Fruit fly (Drosophila melanogaster) whole organism, adult: ENCODE measurements around the gene CG42324.

Source experiments
- CG12768 ChIP-seq: fragments of 200-800 bp; sonication (Bioruptor generic); optimal IDR thresholded peaks from 2 replicates; lab custom pipeline; 2017; ENCODE audit warnings: missing biosample characterization, missing genetic modification characterization, mild to moderate bottlenecking, moderate library complexity, missing genetic modification reagents
- CG1620 ChIP-seq: fragments of 200-800 bp; sonication (Bioruptor generic); optimal IDR thresholded peaks from 2 replicates; lab custom pipeline; 2016; ENCODE audit warnings: missing biosample characterization, missing genetic modification characterization
- CG5204 ChIP-seq: fragments of 200-800 bp; sonication (Bioruptor generic); optimal IDR thresholded peaks from 2 replicates; lab custom pipeline; 2016; ENCODE audit warnings: missing biosample characterization, missing genetic modification characterization
- CG7045 ChIP-seq: fragments of 200-800 bp; sonication (Bioruptor generic); optimal IDR thresholded peaks from 2 replicates; lab custom pipeline; 2017; ENCODE audit warnings: missing biosample characterization, mild to moderate bottlenecking, missing genetic modification characterization
- CG7101 ChIP-seq: fragments of 200-800 bp; sonication (Bioruptor generic); optimal IDR thresholded peaks from 2 replicates; lab custom pipeline; 2018; ENCODE audit warnings: missing biosample characterization, mild to moderate bottlenecking, missing genetic modification characterization, moderate library complexity
- Clk ChIP-seq: fragments of 200-800 bp; sonication (Bioruptor generic); optimal IDR thresholded peaks from 2 replicates; lab custom pipeline; 2017; ENCODE audit warnings: missing biosample characterization, missing genetic modification characterization
- Crg-1 ChIP-seq: fragments of 200-800 bp; sonication (Bioruptor generic); optimal IDR thresholded peaks from 2 replicates; lab custom pipeline; 2016; ENCODE audit warnings: missing biosample characterization, missing genetic modification characterization
- Hr96 ChIP-seq: fragments of 200-800 bp; sonication (Bioruptor generic); optimal IDR thresholded peaks from 2 replicates; lab custom pipeline; 2016; ENCODE audit warnings: missing biosample characterization, missing genetic modification characterization
- Mnt ChIP-seq: fragments of 200-800 bp; sonication (Bioruptor generic); optimal IDR thresholded peaks from 2 replicates; lab custom pipeline; 2016; ENCODE audit warnings: missing biosample characterization, mild to moderate bottlenecking, missing genetic modification characterization
- cnc ChIP-seq, 2 experiments: fragments of >200 bp; optimal IDR thresholded peaks; 2 replicates each; lab custom pipeline; 2017
- ovo ChIP-seq: fragments of 200-800 bp; sonication (Bioruptor generic); optimal IDR thresholded peaks from 2 replicates; lab custom pipeline; 2016; ENCODE audit warnings: missing biosample characterization, missing genetic modification characterization
- pad ChIP-seq: fragments of 200-800 bp; sonication (Bioruptor generic); optimal IDR thresholded peaks from 3 replicates; lab custom pipeline; 2017; ENCODE audit warnings: missing biosample characterization, missing genetic modification characterization, mild to moderate bottlenecking, moderate library complexity, missing genetic modification reagents
- toe ChIP-seq: fragments of 200-800 bp; sonication (Bioruptor generic); optimal IDR thresholded peaks from 2 replicates; lab custom pipeline; 2016; ENCODE audit warnings: missing biosample characterization, missing genetic modification characterization

dm6 chr3L:3530588-3531264, 58.5 kb downstream of the CG42324 start:
- TF ChIP-seq CG7045, result no peak
- TF ChIP-seq CG7101 (tag; lab: Kevin White, UChicago), result no peak
- TF ChIP-seq CG5204 (GFP tag; lab: Kevin White, UChicago), result no peak
- TF ChIP-seq Mnt (GFP tag; lab: Kevin White, UChicago), result no peak
- TF ChIP-seq pad (GFP tag; lab: Kevin White, UChicago), result no peak
- TF ChIP-seq Crg-1 (GFP tag; lab: Kevin White, UChicago), result no peak
- no peak for TF ChIP-seq Clk (GFP tag; lab: Kevin White, UChicago)
- no peak for TF ChIP-seq Hr96 (GFP tag; lab: Kevin White, UChicago)
- no peak for TF ChIP-seq ovo (GFP tag; lab: Kevin White, UChicago)
- TF ChIP-seq toe (GFP tag; lab: Kevin White, UChicago), result no peak
- TF ChIP-seq cnc (optimal IDR thresholded peaks at IDR 0.05; lab: Kevin White, UChicago), result no peak
- no peak for TF ChIP-seq CG1620 (GFP tag; lab: Kevin White, UChicago)
- TF ChIP-seq CG12768 (GFP tag; lab: Kevin White, UChicago), result no peak
